Fruit fly (Drosophila melanogaster) whole organism, prepupa: ENCODE data around the gene CG11912.

Experiments used
- CG16779 ChIP-seq: fragments of 200-800 bp; sonication (Bioruptor generic); optimal IDR thresholded peaks from 3 replicates; lab custom pipeline; 2017; ENCODE audit warnings: missing biosample characterization, mild to moderate bottlenecking, missing genetic modification characterization
- CG31627 ChIP-seq: fragments of 200-800 bp; sonication (Bioruptor generic); optimal IDR thresholded peaks from 3 replicates; lab custom pipeline; 2016; ENCODE audit warnings: missing biosample characterization, missing genetic modification characterization
- CG6163 ChIP-seq: fragments of 200-800 bp; sonication (Bioruptor generic); IDR thresholded peaks from 3 replicates; pipeline ENCODE4 v1.3.6; 2022; ENCODE audit warnings: missing biosample characterization, missing genetic modification characterization
- CG8319 ChIP-seq: fragments of 200-800 bp; sonication (Bioruptor generic); optimal IDR thresholded peaks from 3 replicates; lab custom pipeline; 2016; ENCODE audit warnings: missing biosample characterization, missing genetic modification characterization
- Ets21C ChIP-seq: fragments of 200-800 bp; sonication (Bioruptor generic); optimal IDR thresholded peaks from 3 replicates; lab custom pipeline; 2016; ENCODE audit warnings: missing biosample characterization, missing genetic modification characterization
- Gug ChIP-seq: fragments of 200-800 bp; sonication (Bioruptor generic); IDR thresholded peaks from 2 replicates; pipeline ENCODE4 v1.3.6; 2022; ENCODE audit warnings: missing biosample characterization, missing genetic modification characterization
- Hr39 ChIP-seq: fragments of 200-800 bp; sonication (Bioruptor generic); optimal IDR thresholded peaks from 2 replicates; lab custom pipeline; 2016; ENCODE audit warnings: missing biosample characterization, missing genetic modification characterization
- Met ChIP-seq: fragments of 200-800 bp; sonication (Bioruptor generic); optimal IDR thresholded peaks from 3 replicates; lab custom pipeline; 2016; ENCODE audit warnings: missing biosample characterization, missing genetic modification characterization
- OdsH ChIP-seq: fragments of 200-800 bp; sonication (Bioruptor generic); optimal IDR thresholded peaks from 3 replicates; lab custom pipeline; 2016; ENCODE audit warnings: missing biosample characterization, missing genetic modification characterization
- cyc ChIP-seq: fragments of 200-800 bp; sonication (Bioruptor generic); optimal IDR thresholded peaks from 3 replicates; lab custom pipeline; 2016; ENCODE audit warnings: missing biosample characterization, missing genetic modification characterization
- lz ChIP-seq: fragments of 200-800 bp; sonication (Bioruptor generic); optimal IDR thresholded peaks from 3 replicates; lab custom pipeline; 2016; ENCODE audit warnings: missing biosample characterization, missing genetic modification characterization
- salr ChIP-seq, 2 experiments: fragments of 200-800 bp; sonication (Bioruptor generic); optimal IDR thresholded peaks; 3 replicates each; lab custom pipeline; 2016 to 2018; ENCODE audit warnings: missing biosample characterization in 2 of 2, missing genetic modification characterization in 2 of 2, mild to moderate bottlenecking in 1 of 2

DNA sequence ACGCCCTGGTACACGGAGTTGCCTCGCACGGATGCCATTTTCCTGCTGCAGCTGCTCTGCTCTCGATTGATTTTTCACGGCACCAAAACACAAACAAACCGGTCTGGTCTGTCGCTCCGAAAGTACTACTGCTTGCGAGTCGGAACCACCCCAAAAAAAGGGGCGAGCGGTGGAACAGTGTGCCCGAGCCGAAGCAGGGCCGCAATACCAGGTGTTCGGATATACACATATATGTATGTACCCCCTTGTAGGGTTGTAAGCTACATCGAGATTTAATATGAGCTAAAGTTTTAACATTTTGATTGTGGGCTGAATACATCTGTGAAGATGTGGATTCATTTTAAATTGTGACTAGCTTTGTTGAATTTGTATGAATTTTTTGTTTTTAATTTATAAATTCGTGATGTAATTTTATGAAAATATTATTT is 33.4 kb downstream of the CG11912 start:
- TF ChIP-seq CG16779 (tag; lab: Kevin White, UChicago) (no peak), CG31627 (GFP tag; lab: Kevin White, UChicago) (peak; percentile 52), cyc (peak; percentile 39), Hr39 (GFP tag; lab: Kevin White, UChicago) (peak; percentile 20), CG8319 (no peak), lz (GFP tag; lab: Kevin White, UChicago) (peak; percentile 48), OdsH (GFP tag; lab: Kevin White, UChicago) (peak; percentile 42), CG6163 (peak; percentile 66; the same call in 2 of the 3 replicates), salr (GFP tag; optimal IDR thresholded peaks at IDR 0.05; lab: Kevin White, UChicago) (peak in 1 of 2 experiments; percentile 17), Gug (no peak), Met (GFP tag; lab: Kevin White, UChicago) (peak; percentile 65), Ets21C (GFP tag; lab: Kevin White, UChicago) (peak; percentile 28)
